Fruit fly (Drosophila melanogaster) Kc167 (cell line): ENCODE data around the gene amrt.

Source experiments
- Sin3A ChIP-seq: fragments of >200 bp; optimal IDR thresholded peaks from 2 replicates; lab custom pipeline; 2018; ENCODE audit warnings: missing external identifiers
- h ChIP-seq: fragments of >200 bp; optimal IDR thresholded peaks from 3 replicates; lab custom pipeline; 2018; ENCODE audit warnings: missing external identifiers
- psq ChIP-seq: fragments of >200 bp; optimal IDR thresholded peaks from 2 replicates; lab custom pipeline; 2017; ENCODE audit warnings: missing external identifiers

DNA sequence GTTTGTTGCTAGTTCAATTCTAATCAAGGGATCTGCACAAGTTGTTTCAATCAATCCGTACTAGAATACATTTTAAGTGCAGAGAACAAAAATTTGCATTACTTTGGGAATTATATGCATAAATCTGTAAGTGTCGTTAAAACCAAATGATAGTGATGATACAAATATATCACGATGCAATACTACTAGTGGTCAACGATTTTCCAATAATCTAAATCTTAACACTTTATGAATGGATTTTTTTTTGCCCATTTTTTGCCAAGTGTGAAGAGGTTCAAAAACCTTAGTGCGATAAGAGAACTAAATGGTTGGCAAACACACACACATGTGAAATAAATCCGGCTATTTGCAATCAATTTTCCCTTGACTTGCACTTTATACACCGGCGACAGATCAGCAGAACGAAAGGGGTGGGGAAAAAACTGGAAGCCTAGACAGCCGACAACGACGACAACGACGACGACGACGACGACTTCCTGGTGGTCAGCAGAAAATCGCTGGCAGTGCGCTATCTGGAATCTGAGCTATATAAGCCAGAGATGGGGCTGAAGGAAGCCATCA, 23.2 kb upstream of the amrt start, which contains the start of gene Yp3:
- no peak for TF ChIP-seq psq (lab: Kevin White, UChicago)
- no peak for TF ChIP-seq Sin3A
- TF ChIP-seq h, result no peak
